Fruit fly (Drosophila melanogaster): ENCODE data around the gene CG6144.

The CG6144 gene

dm6 chr2L:10479859-10480258, 8.6 kb upstream of the CG6144 start (continued):
- TF ChIP-seq eyg (GFP tag; optimal IDR thresholded peaks at IDR 0.05), result no peak
- peak; percentile 99 for TF ChIP-seq Dp (GFP tag; optimal IDR thresholded peaks at IDR 0.05)
- TF ChIP-seq shn (GFP tag; optimal IDR thresholded peaks at IDR 0.05), result no peak
- no peak for TF ChIP-seq oc (tag; optimal IDR thresholded peaks at IDR 0.05)
- no peak for TF ChIP-seq tio (GFP tag; optimal IDR thresholded peaks at IDR 0.05)
- TF ChIP-seq Deaf1 (tag; optimal IDR thresholded peaks at IDR 0.05), result no peak
- TF ChIP-seq lbe (GFP tag; optimal IDR thresholded peaks at IDR 0.05), result peak; percentile 49
- peak; percentile 1 for TF ChIP-seq CG10267 (tag; optimal IDR thresholded peaks at IDR 0.05)
- no peak for TF ChIP-seq Optix (GFP tag; IDR thresholded peaks at IDR 0.05)
- TF ChIP-seq CG34224 (GFP tag; IDR thresholded peaks at IDR 0.05; ENCODE audit: partially characterized antibody), result peak; percentile 46
- TF ChIP-seq CG30431 (GFP tag; optimal IDR thresholded peaks at IDR 0.05), result no peak
- TF ChIP-seq peb (GFP tag; IDR thresholded peaks at IDR 0.05), result no peak
- TF ChIP-seq Ets65A (GFP tag), result peak; percentile 42
- peak; percentile 94 for TF ChIP-seq CG15514 (GFP tag; optimal IDR thresholded peaks at IDR 0.05)
- TF ChIP-seq CG2712 (tag; optimal IDR thresholded peaks at IDR 0.05), result no peak
- TF ChIP-seq CG30403 (GFP tag; optimal IDR thresholded peaks at IDR 0.05), result no peak
- no peak for TF ChIP-seq CG7745 (tag; optimal IDR thresholded peaks at IDR 0.05)
- TF ChIP-seq sug (tag; optimal IDR thresholded peaks at IDR 0.05), result peak; percentile 26
- no peak for TF ChIP-seq bab2 (GFP tag; optimal IDR thresholded peaks at IDR 0.05)
- TF ChIP-seq amos (GFP tag; IDR thresholded peaks at IDR 0.05; ENCODE audit: partially characterized antibody), result peak; percentile 49; the same call in 1 of the 2 replicates
- TF ChIP-seq Ets97D (GFP tag; optimal IDR thresholded peaks at IDR 0.05), result peak; percentile 18
- TF ChIP-seq Sin3A (optimal IDR thresholded peaks at IDR 0.05), result no peak
- TF ChIP-seq stwl (tag; optimal IDR thresholded peaks at IDR 0.05), result peak; percentile 75
- TF ChIP-seq HmgZ (tag; optimal IDR thresholded peaks at IDR 0.05), result peak; percentile 26
- TF ChIP-seq CG8924 (tag; optimal IDR thresholded peaks at IDR 0.05), result no peak
- no peak for TF ChIP-seq emc (GFP tag; optimal IDR thresholded peaks at IDR 0.05)
- TF ChIP-seq pros (GFP tag; optimal IDR thresholded peaks at IDR 0.05), result no peak
- no peak for TF ChIP-seq CG7271 (tag; optimal IDR thresholded peaks at IDR 0.05)
- peak; percentile 66 for TF ChIP-seq GATAe (GFP tag; conservative IDR thresholded peaks at IDR 0.05)
- peak; percentile 55 for TF ChIP-seq Dref (GFP tag; IDR thresholded peaks at IDR 0.05)
- TF ChIP-seq D19B (GFP tag; optimal IDR thresholded peaks at IDR 0.05), result no peak
- TF ChIP-seq knrl (GFP tag; IDR thresholded peaks at IDR 0.05; ENCODE audit: partially characterized antibody), result peak; percentile 6; the same call in 1 of the 3 replicates
- TF ChIP-seq MBD-R2 (GFP tag; IDR thresholded peaks at IDR 0.05), result peak; percentile 34; the same call in 1 of the 2 replicates
- TF ChIP-seq tap (tag; optimal IDR thresholded peaks at IDR 0.05), result no peak
- no peak for TF ChIP-seq seq (GFP tag; IDR thresholded peaks at IDR 0.05)
- TF ChIP-seq Chrac-16 (GFP tag; optimal IDR thresholded peaks at IDR 0.05), result no peak
- no peak for TF ChIP-seq CG4730 (GFP tag; IDR thresholded peaks at IDR 0.05)
- TF ChIP-seq pan (optimal IDR thresholded peaks at IDR 0.05), result no peak
- TF ChIP-seq pan (GFP tag; optimal IDR thresholded peaks at IDR 0.05 in 1 of 2, IDR thresholded peaks at IDR 0.05 in 1 of 2), result no peak
- TF ChIP-seq CG3065 (GFP tag; optimal IDR thresholded peaks at IDR 0.05), result no peak
- TF ChIP-seq caup (GFP tag; optimal IDR thresholded peaks at IDR 0.05; ENCODE audit: severe bottlenecking), result no peak

dm6 chr2L:10483073-10483472, 5.4 kb upstream of the CG6144 start, which contains the start of gene Grip75:
Grip75 (plus strand) TSS chr2L:10483295.
- TF ChIP-seq nerfin-1 (tag; optimal IDR thresholded peaks at IDR 0.05), result peak; percentile 15
- TF ChIP-seq CG14014 (GFP tag; IDR thresholded peaks at IDR 0.05), result no peak
- TF ChIP-seq CG18262 (tag; optimal IDR thresholded peaks at IDR 0.05), result no peak
- TF ChIP-seq sens (GFP tag), result peak; percentile 21
- peak; percentile 53 for TF ChIP-seq stwl (tag; optimal IDR thresholded peaks at IDR 0.05)
- no peak for TF ChIP-seq so (GFP tag; IDR thresholded peaks at IDR 0.05)
- no peak for TF ChIP-seq pb (GFP tag; optimal IDR thresholded peaks at IDR 0.05)
- no peak for TF ChIP-seq Max (GFP tag; optimal IDR thresholded peaks at IDR 0.05)
- no peak for TF ChIP-seq CG6765 (GFP tag; optimal IDR thresholded peaks at IDR 0.05)
- TF ChIP-seq HLH4C (GFP tag; IDR thresholded peaks at IDR 0.05; ENCODE audit: partially characterized antibody), result peak; percentile 32; the same call in 1 of the 3 replicates
- 0 out of 2 replicates have a peak, but pooled peaks have one; percentile 22 for TF ChIP-seq hbn (GFP tag; IDR thresholded peaks at IDR 0.05; ENCODE audit: partially characterized antibody)
- TF ChIP-seq CG34224 (GFP tag; IDR thresholded peaks at IDR 0.05; ENCODE audit: partially characterized antibody), result peak; percentile 66
- peak; percentile 56 for TF ChIP-seq CG15479 (GFP tag; optimal IDR thresholded peaks at IDR 0.05)
- no peak for TF ChIP-seq phol (tag; optimal IDR thresholded peaks at IDR 0.05)

Data from whole organism, embryonic.